Worm (Caenorhabditis elegans) whole organism, young adult: ENCODE measurements around the gene oac-48.
"Not testable (repeated sequence)": the region's sequence is repeated elsewhere in the genome, so short reads cannot be mapped to it uniquely, and the experiment has no call there.

Source experiments
- C17E4.6 ChIP-seq: fragments of 200-800 bp; sonication (Bioruptor generic); IDR thresholded peaks from 2 replicates; pipeline ENCODE4 v1.3.6; 2022; ENCODE audit warnings: missing genetic modification reagents, missing genetic modification characterization, missing compliant biosample characterization
- F57A8.1 ChIP-seq: fragments of 200-800 bp; sonication (Bioruptor generic); optimal IDR thresholded peaks from 2 replicates; lab custom pipeline; 2018; ENCODE audit warnings: mild to moderate bottlenecking, missing genetic modification characterization, moderate library complexity, missing compliant biosample characterization
- T07F8.4 ChIP-seq: sonication (generic microtip); optimal IDR thresholded peaks from 2 replicates; lab custom pipeline; 2016; ENCODE audit warnings: mild to moderate bottlenecking, missing genetic modification characterization, moderate library complexity, missing compliant biosample characterization
- T26A5.8 ChIP-seq: sonication (generic microtip); optimal IDR thresholded peaks from 2 replicates; lab custom pipeline; 2016; ENCODE audit warnings: missing genetic modification characterization, missing compliant biosample characterization
- ama-1 ChIP-seq, 3 experiments: fragments of 150-350 bp in 1 of 3; sonication (generic microtip) in 2 of 3; optimal IDR thresholded peaks; 2 replicates each; lab custom pipeline; 2014 to 2018; ENCODE audit warnings: missing biosample characterization in 2 of 3, missing genetic modification characterization in 2 of 3, missing genetic modification reagents in 2 of 3
- athp-1 ChIP-seq: sonication (generic microtip); optimal IDR thresholded peaks from 2 replicates; lab custom pipeline; 2017; ENCODE audit warnings: mild to moderate bottlenecking, missing genetic modification characterization, missing compliant biosample characterization
- attf-3 ChIP-seq: fragments of 200-800 bp; sonication (Bioruptor generic); conservative IDR thresholded peaks from 2 replicates; pipeline ENCODE4 v1.3.6; 2022; ENCODE audit warnings: missing genetic modification reagents, missing genetic modification characterization, missing compliant biosample characterization
- attf-6 ChIP-seq: fragments of 200-800 bp; sonication (Bioruptor generic); IDR thresholded peaks from 2 replicates; pipeline ENCODE4 v1.3.6; 2022; ENCODE audit warnings: missing genetic modification reagents, missing genetic modification characterization, missing compliant biosample characterization
- cebp-1 ChIP-seq, 2 experiments: fragments of 200-800 bp in 1 of 2; sonication (Bioruptor generic) in 1 of 2; sonication (generic microtip) in 1 of 2; IDR thresholded peaks in 1 of 2; optimal IDR thresholded peaks in 1 of 2; 2 replicates each; pipeline versions ENCODE4 v1.3.6 to Lab custom; 2017 to 2022; ENCODE audit warnings: missing compliant biosample characterization in 2 of 2, missing genetic modification characterization in 2 of 2, mild to moderate bottlenecking in 1 of 2, missing genetic modification reagents in 1 of 2, moderate library complexity in 1 of 2
- cebp-2 ChIP-seq: fragments of 200-800 bp; sonication (Bioruptor generic); IDR thresholded peaks from 2 replicates; pipeline ENCODE4 v1.3.6; 2022; ENCODE audit warnings: missing genetic modification characterization, missing compliant biosample characterization
- ceh-58 ChIP-seq: fragments of 200-800 bp; sonication (Bioruptor generic); IDR thresholded peaks from 2 replicates; pipeline ENCODE4 v1.3.6; 2022; ENCODE audit warnings: missing genetic modification characterization, missing compliant biosample characterization
- fkh-3 ChIP-seq: sonication (generic microtip); optimal IDR thresholded peaks from 2 replicates; lab custom pipeline; 2016; ENCODE audit warnings: mild to moderate bottlenecking, missing genetic modification characterization, missing compliant biosample characterization
- hlh-26 ChIP-seq: fragments of 200-800 bp; sonication (Bioruptor generic); conservative IDR thresholded peaks from 2 replicates; pipeline ENCODE4 v1.3.6; 2022; ENCODE audit warnings: missing genetic modification reagents, missing genetic modification characterization, missing compliant biosample characterization
- hmg-1.2 ChIP-seq: fragments of 200-800 bp; sonication (Bioruptor generic); IDR thresholded peaks from 2 replicates; pipeline ENCODE4 v1.3.6; 2022; ENCODE audit warnings: missing genetic modification reagents, missing genetic modification characterization, missing compliant biosample characterization
- let-526 ChIP-seq: fragments of 200-800 bp; sonication (Bioruptor generic); IDR thresholded peaks from 2 replicates; pipeline ENCODE4 v1.3.6; 2022; ENCODE audit warnings: missing genetic modification reagents, missing genetic modification characterization, missing compliant biosample characterization
- lin-40 ChIP-seq: sonication (generic microtip); optimal IDR thresholded peaks from 2 replicates; lab custom pipeline; 2016; ENCODE audit warnings: missing genetic modification characterization, mild to moderate bottlenecking, missing compliant biosample characterization, missing genotype, missing genetic modification reagents
- madf-3 ChIP-seq: fragments of 200-800 bp; sonication (Bioruptor generic); IDR thresholded peaks from 2 replicates; pipeline ENCODE4 v1.3.6; 2022; ENCODE audit warnings: missing genetic modification reagents, missing genetic modification characterization, missing compliant biosample characterization
- madf-6 ChIP-seq: fragments of 200-800 bp; sonication (Bioruptor generic); IDR thresholded peaks from 2 replicates; pipeline ENCODE4 v1.3.6; 2022; ENCODE audit warnings: missing genetic modification reagents, missing genetic modification characterization, missing compliant biosample characterization
- mcd-1 ChIP-seq: fragments of 200-800 bp; sonication (Bioruptor generic); IDR thresholded peaks from 2 replicates; pipeline ENCODE4 v1.3.6; 2022; ENCODE audit warnings: missing genetic modification reagents, missing genetic modification characterization, missing compliant biosample characterization
- nfya-2 ChIP-seq: fragments of 200-800 bp; sonication (Bioruptor generic); IDR thresholded peaks from 2 replicates; pipeline ENCODE4 v1.3.6; 2022; ENCODE audit warnings: missing genetic modification reagents, missing genetic modification characterization, missing compliant biosample characterization
- nhr-120 ChIP-seq: fragments of 200-800 bp; sonication (Bioruptor generic); IDR thresholded peaks from 2 replicates; pipeline ENCODE4 v1.3.6; 2022; ENCODE audit warnings: missing genetic modification characterization, missing compliant biosample characterization
- pbrm-1 ChIP-seq: fragments of 200-800 bp; sonication (Bioruptor generic); IDR thresholded peaks from 2 replicates; pipeline ENCODE4 v1.3.6; 2022; ENCODE audit warnings: missing genetic modification reagents, missing genetic modification characterization, missing compliant biosample characterization
- rpc-1 ChIP-seq, 2 experiments: fragments of 150-350 bp in 1 of 2; sonication (generic microtip) in 1 of 2; optimal IDR thresholded peaks; 2 replicates each; lab custom pipeline; 2014 to 2018; ENCODE audit warnings: missing biosample characterization in 1 of 2, missing genetic modification characterization in 1 of 2, missing genetic modification reagents in 1 of 2, missing genotype in 1 of 2
- snpc-3.4 ChIP-seq: sonication (generic microtip); optimal IDR thresholded peaks from 2 replicates; lab custom pipeline; 2017; ENCODE audit warnings: missing genetic modification characterization, mild to moderate bottlenecking, missing compliant biosample characterization, antibody characterized with exemption, moderate library complexity, missing genotype, missing genetic modification reagents
- snpc-4 ChIP-seq, 5 experiments: fragments of 150-350 bp in 1 of 5; sonication (generic microtip) in 4 of 5; optimal IDR thresholded peaks; 2 replicates each; lab custom pipeline; 2014 to 2018; ENCODE audit warnings: missing genetic modification characterization in 5 of 5, missing biosample characterization in 3 of 5, antibody characterized with exemption in 2 of 5, mild to moderate bottlenecking in 2 of 5, missing compliant biosample characterization in 2 of 5, missing genotype in 2 of 5, moderate library complexity in 2 of 5, missing genetic modification reagents in 1 of 5
- ztf-18 ChIP-seq: sonication (generic microtip); optimal IDR thresholded peaks from 2 replicates; lab custom pipeline; 2016; ENCODE audit warnings: missing genotype, mild to moderate bottlenecking, missing genetic modification characterization, missing compliant biosample characterization
- ztf-22 ChIP-seq: fragments of 200-800 bp; sonication (Bioruptor generic); optimal IDR thresholded peaks from 2 replicates; lab custom pipeline; 2018; ENCODE audit warnings: mild to moderate bottlenecking, missing genetic modification characterization, moderate library complexity, missing compliant biosample characterization
- ztf-28 ChIP-seq: fragments of 200-800 bp; sonication (Bioruptor generic); IDR thresholded peaks from 2 replicates; pipeline ENCODE4 v1.3.6; 2022; ENCODE audit warnings: missing genetic modification reagents, missing genetic modification characterization, missing compliant biosample characterization

oac-48 gene

ce11 chrIV:13650238-13650637, 23.4 kb upstream of the oac-48 start, which contains the start of gene C08F11.17:
C08F11.17 (minus strand) TSS chrIV:13650338.
- TF ChIP-seq cebp-2 (GFP tag; lab: Robert Waterston, UW) = no peak
- no peak for TF ChIP-seq F57A8.1 (GFP tag; lab: Kevin White, UChicago)
- no peak for TF ChIP-seq let-526 (GFP tag; lab: Robert Waterston, UW)
- no peak for TF ChIP-seq cebp-1 (GFP tag; IDR thresholded peaks at IDR 0.05; lab: Robert Waterston, UW)
- no peak for TF ChIP-seq cebp-1 (tag; optimal IDR thresholded peaks at IDR 0.05; lab: Kevin White, UChicago)
- no peak for TF ChIP-seq ztf-22 (GFP tag; lab: Kevin White, UChicago)
- TF ChIP-seq nhr-120 (GFP tag; lab: Robert Waterston, UW) = no peak
- no peak for TF ChIP-seq ztf-18 (tag; lab: Kevin White, UChicago)
- TF ChIP-seq hlh-26 (GFP tag; lab: Robert Waterston, UW) = no peak
- TF ChIP-seq lin-40 = no peak
- no peak for TF ChIP-seq ceh-58 (GFP tag; lab: Robert Waterston, UW)
- no peak for TF ChIP-seq madf-3 (GFP tag; lab: Robert Waterston, UW)
- no peak for TF ChIP-seq snpc-3.4
- no peak for TF ChIP-seq attf-3 (GFP tag; lab: Robert Waterston, UW)

ce11 chrIV:13651411-13651810, 22.2 kb upstream of the oac-48 start, which contains the start of gene C08F11.12:
C08F11.12 (minus strand) TSS chrIV:13651511.
- TF ChIP-seq athp-1 (tag; lab: Kevin White, UChicago); ztf-22 (GFP tag; lab: Kevin White, UChicago); lin-40: not testable (repeated sequence)

DNA sequence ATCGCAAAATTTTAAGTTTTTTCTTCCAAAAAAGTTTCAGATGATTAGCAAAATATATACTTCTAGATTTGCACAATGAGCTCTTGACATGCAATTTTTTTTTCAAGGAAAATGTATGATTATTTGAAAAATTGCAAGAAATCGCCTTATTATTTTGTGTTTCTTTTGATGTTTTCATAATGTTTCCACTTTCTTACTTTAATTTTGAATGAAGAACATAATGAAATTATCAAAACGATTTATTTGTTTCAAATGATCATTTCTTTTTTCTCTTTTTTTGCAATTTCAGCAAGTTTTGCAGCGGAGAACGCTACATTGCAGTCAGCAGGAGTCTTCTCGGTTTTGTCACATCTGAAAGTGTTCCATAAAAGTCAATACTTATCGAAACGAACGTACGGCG, 21.6 kb upstream of the oac-48 start, which contains the start of gene Y45F10C.6:
Y45F10C.6 (plus strand) TSS at position 301 of the 400 bp plus-strand sequence.
- TF ChIP-seq C17E4.6 (GFP tag; lab: Robert Waterston, UW); ztf-28 (GFP tag; lab: Robert Waterston, UW); fkh-3 (tag; lab: Kevin White, UChicago): not testable (repeated sequence)

ce11 chrIV:13658142-13658541, 15.5 kb upstream of the oac-48 start:
- TF ChIP-seq cebp-2 (GFP tag; lab: Robert Waterston, UW) (0 out of 2 replicates have a peak, but pooled peaks have one; percentile 69), attf-6 (peak; percentile 94), mcd-1 (GFP tag; lab: Robert Waterston, UW) (peak; percentile 61), hmg-1.2 (peak; percentile 67), snpc-4 (tag; optimal IDR thresholded peaks at IDR 0.05; lab: Kevin White, UChicago) (peak in 2 of 4 experiments; percentile 17 to 87), madf-6 (GFP tag; lab: Robert Waterston, UW) (peak; percentile 41; the same call in 1 of the 2 replicates), pbrm-1 (GFP tag; lab: Robert Waterston, UW) (peak; percentile 78)
- not testable (repeated sequence) for TF ChIP-seq snpc-4 (GFP tag; optimal IDR thresholded peaks at IDR 0.05; lab: Kevin White, UChicago)

DNA sequence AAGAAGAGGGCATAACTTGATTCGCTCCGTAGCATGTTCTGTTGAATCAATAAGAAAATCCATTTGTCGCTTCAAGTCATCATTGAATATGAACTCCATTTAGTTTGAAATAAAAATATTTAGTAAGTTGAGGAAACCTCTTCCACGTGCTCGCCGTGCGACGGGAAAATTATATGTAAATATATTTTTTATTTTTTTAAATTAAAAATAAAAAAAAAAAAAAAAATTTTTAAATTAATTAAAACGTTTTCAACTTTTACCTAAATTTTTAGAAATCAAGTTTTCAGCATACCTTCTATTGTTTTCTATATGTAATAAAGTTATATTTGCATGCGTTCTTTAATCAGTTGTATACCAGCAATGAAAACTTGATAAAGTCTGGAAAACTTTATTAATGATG, 14.2 kb upstream of the oac-48 start, which contains the start of gene Y45F10C.1:
Y45F10C.1 (minus strand) TSS at position 101 of the 400 bp plus-strand sequence.
- TF ChIP-seq T07F8.4 (tag; lab: Kevin White, UChicago); T26A5.8; ama-1 (optimal IDR thresholded peaks at IDR 0.05; lab: Kevin White, UChicago); ama-1 (GFP tag; optimal IDR thresholded peaks at IDR 0.05; lab: Kevin White, UChicago): not testable (repeated sequence)

ce11 chrIV:13662570-13662969, 11.0 kb upstream of the oac-48 start, which contains the start of gene Y45F10C.2:
Y45F10C.2 (minus strand) TSS chrIV:13662670.
- not testable (repeated sequence) for TF ChIP-seq nfya-2 (GFP tag; lab: Robert Waterston, UW); rpc-1 (optimal IDR thresholded peaks at IDR 0.05; lab: Kevin White, UChicago); rpc-1 (tag; optimal IDR thresholded peaks at IDR 0.05; lab: Kevin White, UChicago); attf-6
